Worm (Caenorhabditis elegans): ENCODE measurements around the gene srh-308.
"Not testable (repeated sequence)": the region's sequence is repeated elsewhere in the genome, so short reads cannot be mapped to it uniquely, and the experiment has no call there.

DNA sequence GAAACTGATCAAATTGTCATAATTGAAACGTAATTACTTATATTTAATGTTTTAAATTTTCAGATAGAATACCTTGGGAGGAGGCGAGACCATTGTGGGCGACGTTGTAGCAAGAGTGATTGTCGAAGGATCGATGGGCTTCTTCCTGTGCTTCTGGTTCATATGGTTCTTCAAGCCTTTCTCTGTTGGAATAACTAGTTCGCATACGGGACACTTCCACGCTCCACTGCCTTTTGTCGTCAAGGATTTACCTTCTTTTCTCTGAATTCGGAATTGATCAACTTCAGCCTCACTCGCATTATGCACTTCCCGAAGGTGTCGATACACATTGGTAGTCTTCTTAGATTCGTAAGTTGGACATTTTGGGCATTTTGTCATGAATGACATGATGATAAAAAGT lies 31.9 kb upstream of the srh-308 start, which contains the start of gene F58D12.1:
- not testable (repeated sequence) for TF ChIP-seq mab-5 (tag; optimal IDR thresholded peaks at IDR 0.05); ceh-16 (tag; optimal IDR thresholded peaks at IDR 0.05); sma-9 (GFP tag; optimal IDR thresholded peaks at IDR 0.05); sma-9 (tag; optimal IDR thresholded peaks at IDR 0.05); dmd-4 (tag; optimal IDR thresholded peaks at IDR 0.05); alr-1 (tag; optimal IDR thresholded peaks at IDR 0.05); unc-62 (GFP tag; optimal IDR thresholded peaks at IDR 0.05); lin-11 (tag; optimal IDR thresholded peaks at IDR 0.05); lsy-2 (tag; optimal IDR thresholded peaks at IDR 0.05); aly-2 (tag; optimal IDR thresholded peaks at IDR 0.05); fos-1 (tag; optimal IDR thresholded peaks at IDR 0.05); ztf-11 (tag; optimal IDR thresholded peaks at IDR 0.05)
